Fruit fly (Drosophila melanogaster): ENCODE data around the gene scu.

dm6 chrX:18103353-18103752 lies 12.3 kb downstream of the scu start, which contains the start of gene CG7135:
- TF ChIP-seq Clk (GFP tag; optimal IDR thresholded peaks at IDR 0.05) (no peak), toe (GFP tag; optimal IDR thresholded peaks at IDR 0.05) (no peak), Crg-1 (GFP tag; optimal IDR thresholded peaks at IDR 0.05) (no peak), Hr96 (GFP tag; optimal IDR thresholded peaks at IDR 0.05) (no peak), cic (GFP tag; optimal IDR thresholded peaks at IDR 0.05) (no peak), CG7045 (GFP tag; optimal IDR thresholded peaks at IDR 0.05) (no peak), CG5204 (GFP tag; optimal IDR thresholded peaks at IDR 0.05) (no peak), Mnt (GFP tag; optimal IDR thresholded peaks at IDR 0.05) (no peak), CG7101 (tag; optimal IDR thresholded peaks at IDR 0.05) (no peak), CG1620 (GFP tag; optimal IDR thresholded peaks at IDR 0.05) (no peak)

Data from whole organism, adult.